Worm (Caenorhabditis elegans): ENCODE data around the gene R144.6.

R144.6 gene

ce11 chrIII:5010723-5011122, 6.2 kb upstream of the R144.6 start:
- TF ChIP-seq mep-1 (tag; optimal IDR thresholded peaks at IDR 0.05) (no peak), ceh-83 (GFP tag; optimal IDR thresholded peaks at IDR 0.05) (no peak), mab-5 (tag; optimal IDR thresholded peaks at IDR 0.05) (no peak), elt-3 (tag; optimal IDR thresholded peaks at IDR 0.05) (no peak), unc-62 (GFP tag; optimal IDR thresholded peaks at IDR 0.05) (no peak), nhr-28 (tag; optimal IDR thresholded peaks at IDR 0.05) (no peak), elt-1 (tag; optimal IDR thresholded peaks at IDR 0.05; ENCODE audit: borderline replicate concordance, insufficient read depth) (no peak), ceh-39 (tag; optimal IDR thresholded peaks at IDR 0.05) (no peak), lsy-2 (tag; optimal IDR thresholded peaks at IDR 0.05) (no peak), drap-1 (GFP tag; optimal IDR thresholded peaks at IDR 0.05) (no peak)

- TF ChIP-seq nhr-28 (tag; optimal IDR thresholded peaks at IDR 0.05) (no peak), hlh-1 (tag; optimal IDR thresholded peaks at IDR 0.05) (no peak), ztf-11 (tag; optimal IDR thresholded peaks at IDR 0.05) (no peak), mab-5 (tag; optimal IDR thresholded peaks at IDR 0.05) (no peak), nhr-237 (tag; optimal IDR thresholded peaks at IDR 0.05) (no peak), mep-1 (tag; optimal IDR thresholded peaks at IDR 0.05) (no peak), nhr-76 (tag; optimal IDR thresholded peaks at IDR 0.05) (no peak), ceh-43 (GFP tag; optimal IDR thresholded peaks at IDR 0.05) (no peak), ceh-83 (GFP tag; optimal IDR thresholded peaks at IDR 0.05) (no peak), unc-62 (GFP tag; optimal IDR thresholded peaks at IDR 0.05) (no peak), drap-1 (GFP tag; optimal IDR thresholded peaks at IDR 0.05) (no peak), ces-1 (GFP tag; optimal IDR thresholded peaks at IDR 0.05) (no peak), zip-8 (tag; optimal IDR thresholded peaks at IDR 0.05) (no peak), unc-120 (tag; optimal IDR thresholded peaks at IDR 0.05; ENCODE audit: poor library complexity, severe bottlenecking) (no peak), bed-3 (GFP tag; optimal IDR thresholded peaks at IDR 0.05) (no peak), lin-13 (tag; optimal IDR thresholded peaks at IDR 0.05) (no peak)
Observed at ce11 chrIII:5008730-5009129, 4.2 kb upstream of the R144.6 start, which contains the start of gene R144.11. R144.11 (minus strand) TSS chrIII:5008830.

- TF ChIP-seq sem-2 (GFP tag; optimal IDR thresholded peaks at IDR 0.05) = no peak
- TF ChIP-seq zip-8 (tag; optimal IDR thresholded peaks at IDR 0.05) = no peak
- no peak for TF ChIP-seq lin-13 (tag; optimal IDR thresholded peaks at IDR 0.05)
- no peak for TF ChIP-seq pha-4 (tag; optimal IDR thresholded peaks at IDR 0.05)
- TF ChIP-seq unc-120 (tag; optimal IDR thresholded peaks at IDR 0.05; ENCODE audit: poor library complexity, severe bottlenecking) = no peak
- TF ChIP-seq nhr-76 (tag; optimal IDR thresholded peaks at IDR 0.05) = no peak
- TF ChIP-seq lin-32 (GFP tag; optimal IDR thresholded peaks at IDR 0.05) = no peak
- no peak for TF ChIP-seq nhr-2 (tag; optimal IDR thresholded peaks at IDR 0.05)
- TF ChIP-seq nhr-28 (tag; optimal IDR thresholded peaks at IDR 0.05) = no peak
- no peak for TF ChIP-seq tbx-8 (GFP tag; optimal IDR thresholded peaks at IDR 0.05)
- TF ChIP-seq drap-1 (GFP tag; optimal IDR thresholded peaks at IDR 0.05) = no peak
Observed at ce11 chrIII:5006881-5007280, 2.4 kb upstream of the R144.6 start, which contains the start of gene R144.12. R144.12 (minus strand) TSS chrIII:5006981.

ce11 chrIII:5002231-5002630, 2.3 kb downstream of the R144.6 start, which contains the start of gene R144.10:
R144.10 (minus strand) TSS chrIII:5002331.
- TF ChIP-seq lsy-2 (tag; optimal IDR thresholded peaks at IDR 0.05) (no peak), pha-4 (tag; optimal IDR thresholded peaks at IDR 0.05) (no peak), ztf-11 (tag; optimal IDR thresholded peaks at IDR 0.05) (no peak), elt-3 (tag; optimal IDR thresholded peaks at IDR 0.05) (no peak), nhr-76 (tag; optimal IDR thresholded peaks at IDR 0.05) (no peak), mls-2 (tag; optimal IDR thresholded peaks at IDR 0.05) (no peak), ces-1 (GFP tag; optimal IDR thresholded peaks at IDR 0.05) (no peak), sem-2 (GFP tag; optimal IDR thresholded peaks at IDR 0.05) (no peak), nhr-2 (tag; optimal IDR thresholded peaks at IDR 0.05) (no peak), ceh-83 (GFP tag; optimal IDR thresholded peaks at IDR 0.05) (no peak)

- TF ChIP-seq nhr-2 (tag; optimal IDR thresholded peaks at IDR 0.05) = no peak
- TF ChIP-seq lin-32 (GFP tag; optimal IDR thresholded peaks at IDR 0.05) = no peak
- TF ChIP-seq elt-1 (tag; optimal IDR thresholded peaks at IDR 0.05; ENCODE audit: borderline replicate concordance, insufficient read depth) = no peak
Observed at ce11 chrIII:4998956-4999425, 5.5 kb downstream of the R144.6 start, which contains the start of gene smcr-8. smcr-8 (plus strand) TSS chrIII:4999375.

ce11 chrIII:4998111-4998859, 6.2 kb downstream of the R144.6 start, which contains the start of gene tmem-131:
tmem-131 (minus strand) TSS chrIII:4998161.
- no peak for TF ChIP-seq nhr-2 (tag; optimal IDR thresholded peaks at IDR 0.05)
- no peak for TF ChIP-seq ceh-43 (GFP tag; optimal IDR thresholded peaks at IDR 0.05)
- no peak for TF ChIP-seq lin-32 (GFP tag; optimal IDR thresholded peaks at IDR 0.05)
- TF ChIP-seq nhr-76 (tag; optimal IDR thresholded peaks at IDR 0.05) = no peak
- TF ChIP-seq ceh-83 (GFP tag; optimal IDR thresholded peaks at IDR 0.05) = no peak
- TF ChIP-seq lsy-2 (tag; optimal IDR thresholded peaks at IDR 0.05) = no peak
- TF ChIP-seq mab-5 (tag; optimal IDR thresholded peaks at IDR 0.05) = no peak
- no peak for TF ChIP-seq cnd-1 (tag; optimal IDR thresholded peaks at IDR 0.05)
- no peak for TF ChIP-seq zip-8 (tag; optimal IDR thresholded peaks at IDR 0.05)
- no peak for TF ChIP-seq blmp-1 (tag; optimal IDR thresholded peaks at IDR 0.05)
- TF ChIP-seq unc-39 (tag; optimal IDR thresholded peaks at IDR 0.05) = no peak
- TF ChIP-seq tbx-8 (GFP tag; optimal IDR thresholded peaks at IDR 0.05) = no peak
- TF ChIP-seq mep-1 (tag; optimal IDR thresholded peaks at IDR 0.05) = no peak
- no peak for TF ChIP-seq mls-2 (tag; optimal IDR thresholded peaks at IDR 0.05)
- TF ChIP-seq ceh-39 (tag; optimal IDR thresholded peaks at IDR 0.05) = no peak
